Worm (Caenorhabditis elegans): ENCODE measurements around the gene F08C6.5.

ce11 chrX:7561972-7562371 is 2.8 kb downstream of the F08C6.5 start:
- TF ChIP-seq T26A8.4 (GFP tag; IDR thresholded peaks at IDR 0.05): no peak
- no peak for TF ChIP-seq lin-13 (GFP tag; optimal IDR thresholded peaks at IDR 0.05)
